Worm (Caenorhabditis elegans) whole organism, L1 larva: Measurements from ENCODE around the gene neg-1.

Experiments
- Y116A8C.19 ChIP-seq: sonication (generic microtip); optimal IDR thresholded peaks from 2 replicates; lab custom pipeline; 2016; ENCODE audit warnings: missing compliant biosample characterization, missing genetic modification characterization, borderline replicate concordance
- efl-1 ChIP-seq, 4 experiments: fragments of 150-350 bp; optimal IDR thresholded peaks in 3 of 4; peaks in 1 of 4; 1 replicate in 1 of 4; 2 replicates in 3 of 4; lab custom pipeline; 2014; ENCODE audit warnings: missing biosample characterization in 2 of 4, missing genetic modification characterization in 2 of 4, missing genetic modification reagents in 2 of 4
- egl-13 ChIP-seq: sonication (generic microtip); optimal IDR thresholded peaks from 2 replicates; lab custom pipeline; 2016; ENCODE audit warnings: missing genotype, missing genetic modification reagents, missing genetic modification characterization, missing compliant biosample characterization
- egl-27 ChIP-seq, 2 experiments: fragments of 150-350 bp in 1 of 2; sonication (generic microtip); optimal IDR thresholded peaks; 3 replicates each; lab custom pipeline; 2017 to 2018; ENCODE audit warnings: missing biosample characterization in 2 of 2, missing genetic modification characterization in 2 of 2, missing genetic modification reagents in 2 of 2
- ets-5 ChIP-seq: fragments of 200-800 bp; sonication (Bioruptor generic); IDR thresholded peaks from 2 replicates; pipeline ENCODE4 v1.3.6; 2022; ENCODE audit warnings: missing genetic modification characterization, missing compliant biosample characterization
- lin-39 ChIP-seq: fragments of 150-350 bp; optimal IDR thresholded peaks from 2 replicates; lab custom pipeline; 2014; ENCODE audit warnings: missing biosample characterization, missing genetic modification reagents, missing genetic modification characterization
- nhr-71 ChIP-seq: sonication (generic microtip); optimal IDR thresholded peaks from 2 replicates; lab custom pipeline; 2016; ENCODE audit warnings: mild to moderate bottlenecking, missing genetic modification characterization, moderate library complexity, missing compliant biosample characterization
- sup-37 ChIP-seq: fragments of 200-800 bp; sonication (Bioruptor generic); optimal IDR thresholded peaks from 2 replicates; lab custom pipeline; 2018; ENCODE audit warnings: mild to moderate bottlenecking, missing genetic modification characterization, missing compliant biosample characterization
- unc-130 ChIP-seq: fragments of 150-350 bp; optimal IDR thresholded peaks from 2 replicates; lab custom pipeline; 2017; ENCODE audit warnings: missing biosample characterization, missing genetic modification characterization, inconsistent platforms

Gene neg-1

ce11 chrV:4325415-4325814 lies 49.3 kb downstream of the neg-1 start, which contains the start of gene nhr-125:
nhr-125 (minus strand) TSS chrV:4325515.
- no peak for TF ChIP-seq ets-5 (GFP tag; lab: Robert Waterston, UW)
- TF ChIP-seq efl-1 (optimal IDR thresholded peaks at IDR 0.05; lab: Kevin White, UChicago), result no peak
- TF ChIP-seq efl-1 (GFP tag; optimal IDR thresholded peaks at IDR 0.05 in 1 of 2; lab: Kevin White, UChicago), result no peak
- no peak for TF ChIP-seq unc-130 (tag; lab: Kevin White, UChicago)
- TF ChIP-seq sup-37 (GFP tag; lab: Kevin White, UChicago), result no peak
- no peak for TF ChIP-seq egl-13 (tag; lab: Kevin White, UChicago)
- no peak for TF ChIP-seq egl-27 (tag; optimal IDR thresholded peaks at IDR 0.05; lab: Kevin White, UChicago)
- TF ChIP-seq Y116A8C.19 (tag; lab: Kevin White, UChicago), result no peak
- TF ChIP-seq lin-39 (tag; lab: Kevin White, UChicago), result no peak
- no peak for TF ChIP-seq nhr-71
